Fruit fly (Drosophila melanogaster): ENCODE data around the gene sll.

Gene sll

dm6 chr3R:17588805-17589204 lies 17.1 kb upstream of the sll start:
- TF ChIP-seq fd96Ca (GFP tag; IDR thresholded peaks at IDR 0.05) (no peak), Pif1A (GFP tag; optimal IDR thresholded peaks at IDR 0.05) (no peak), CG15710 (tag; optimal IDR thresholded peaks at IDR 0.05) (no peak)

DNA sequence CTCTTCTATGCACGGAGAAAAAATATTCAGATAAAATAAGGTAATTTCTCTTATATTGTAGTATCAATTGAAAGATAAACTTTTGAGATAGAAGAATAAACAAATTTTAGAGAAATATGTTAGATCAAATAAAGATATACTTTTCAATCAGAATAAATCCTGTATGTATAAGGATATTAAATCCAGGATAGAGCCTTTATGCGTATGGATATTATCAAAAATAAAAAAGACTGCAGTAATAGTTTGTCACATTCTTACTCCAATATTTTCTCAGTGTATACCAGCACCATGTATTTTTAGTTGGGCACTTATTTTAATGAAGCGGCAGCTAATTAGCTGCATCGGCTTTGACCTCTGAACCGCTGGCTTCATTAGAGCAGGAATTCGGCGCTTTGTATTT lies 14.1 kb upstream of the sll start:
- TF ChIP-seq CG8301 (tag; optimal IDR thresholded peaks at IDR 0.05) (no peak), Snoo (tag; optimal IDR thresholded peaks at IDR 0.05) (no peak), D1 (tag; optimal IDR thresholded peaks at IDR 0.05) (no peak), Pif1B (GFP tag; optimal IDR thresholded peaks at IDR 0.05) (no peak), EcR (GFP tag; optimal IDR thresholded peaks at IDR 0.05) (no peak), CG9948 (tag; optimal IDR thresholded peaks at IDR 0.05) (no peak), CG10348 (GFP tag; IDR thresholded peaks at IDR 0.05) (no peak), CG8159 (tag; optimal IDR thresholded peaks at IDR 0.05) (no peak), CG17806 (tag; optimal IDR thresholded peaks at IDR 0.05) (no peak), CG14655 (GFP tag; optimal IDR thresholded peaks at IDR 0.05) (no peak), CG32121 (GFP tag; IDR thresholded peaks at IDR 0.05) (no peak)

DNA sequence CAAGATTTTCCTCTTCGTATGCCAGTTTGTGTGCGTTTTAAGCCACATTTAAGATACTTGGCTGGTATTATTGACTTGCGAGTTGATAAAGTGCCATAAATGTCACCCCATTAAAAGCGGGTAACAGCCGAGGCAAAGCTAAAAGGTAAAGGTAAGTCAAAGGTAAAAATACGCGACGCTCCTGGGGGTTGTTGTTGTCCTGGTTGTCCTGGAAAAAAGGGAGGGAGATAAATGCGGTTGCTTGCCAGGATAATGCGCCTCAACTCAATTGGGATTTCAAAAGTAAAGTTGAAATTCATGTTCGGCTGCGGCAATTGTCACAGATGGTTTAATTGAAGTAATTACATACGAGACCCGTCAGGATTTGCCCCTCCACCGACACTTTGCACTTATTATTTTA lies 12.4 kb upstream of the sll start:
- TF ChIP-seq rn (GFP tag; IDR thresholded peaks at IDR 0.05) (no peak), CG13204 (GFP tag; optimal IDR thresholded peaks at IDR 0.05) (no peak), Snoo (tag; optimal IDR thresholded peaks at IDR 0.05) (no peak), D1 (tag; optimal IDR thresholded peaks at IDR 0.05) (no peak), fd96Ca (GFP tag; IDR thresholded peaks at IDR 0.05) (no peak), CG8159 (tag; optimal IDR thresholded peaks at IDR 0.05) (no peak), Pif1A (GFP tag; optimal IDR thresholded peaks at IDR 0.05) (no peak), Pif1B (GFP tag; optimal IDR thresholded peaks at IDR 0.05) (no peak), CG34367 (tag; optimal IDR thresholded peaks at IDR 0.05) (no peak), CG14655 (GFP tag; optimal IDR thresholded peaks at IDR 0.05) (no peak), CG32121 (GFP tag; IDR thresholded peaks at IDR 0.05) (no peak), CG4496 (GFP tag; IDR thresholded peaks at IDR 0.05) (no peak), gl (tag; optimal IDR thresholded peaks at IDR 0.05) (no peak), CG15710 (tag; optimal IDR thresholded peaks at IDR 0.05) (no peak), CG8301 (tag; optimal IDR thresholded peaks at IDR 0.05) (no peak), CG12605 (GFP tag; IDR thresholded peaks at IDR 0.05) (no peak)

dm6 chr3R:17594086-17594485 lies 11.8 kb upstream of the sll start, which contains the start of gene Sgs5bis:
Sgs5bis (plus strand) TSS chr3R:17594386.
- TF ChIP-seq CG8301 (tag; optimal IDR thresholded peaks at IDR 0.05) (no peak), gl (tag; optimal IDR thresholded peaks at IDR 0.05) (no peak), CG8159 (tag; optimal IDR thresholded peaks at IDR 0.05) (no peak), Ets98B (GFP tag; IDR thresholded peaks at IDR 0.05) (no peak), CG12605 (GFP tag; IDR thresholded peaks at IDR 0.05) (no peak), CG9948 (tag; optimal IDR thresholded peaks at IDR 0.05) (no peak), CG34367 (tag; optimal IDR thresholded peaks at IDR 0.05) (no peak), Pif1A (GFP tag; optimal IDR thresholded peaks at IDR 0.05) (no peak), D1 (tag; optimal IDR thresholded peaks at IDR 0.05) (no peak), rn (GFP tag; IDR thresholded peaks at IDR 0.05) (no peak), EcR (GFP tag; optimal IDR thresholded peaks at IDR 0.05) (no peak), CG13204 (GFP tag; optimal IDR thresholded peaks at IDR 0.05) (no peak), CG4496 (GFP tag; IDR thresholded peaks at IDR 0.05) (no peak), CG14655 (GFP tag; optimal IDR thresholded peaks at IDR 0.05) (no peak), fd96Ca (GFP tag; IDR thresholded peaks at IDR 0.05) (no peak), CG15710 (tag; optimal IDR thresholded peaks at IDR 0.05) (no peak), CG17806 (tag; optimal IDR thresholded peaks at IDR 0.05) (no peak), Snoo (tag; optimal IDR thresholded peaks at IDR 0.05) (no peak)

DNA sequence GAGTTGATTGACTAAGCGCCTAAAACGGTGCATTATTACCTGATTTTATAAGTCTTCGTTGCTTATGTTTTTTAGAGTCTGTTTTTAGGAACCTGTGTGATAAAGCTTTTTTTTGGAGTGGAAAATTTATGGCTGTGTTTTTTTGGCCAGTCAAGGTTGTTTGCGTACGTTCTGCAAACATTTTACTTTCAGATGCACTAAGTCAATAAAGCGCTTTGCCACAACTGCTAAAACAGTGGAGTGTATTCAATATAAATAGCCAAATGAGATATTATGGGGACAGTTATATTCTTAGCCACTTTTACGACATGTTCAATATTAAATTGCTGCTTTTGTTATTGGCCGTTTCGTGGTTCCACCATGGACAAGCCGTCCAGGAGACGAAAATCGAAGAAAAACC lies 10.8 kb upstream of the sll start, which contains the start of gene Sgs5:
Sgs5 (plus strand) TSS at position 279 of the 400 bp plus-strand sequence.
- no peak for TF ChIP-seq D1 (tag; optimal IDR thresholded peaks at IDR 0.05)
- TF ChIP-seq gl (tag; optimal IDR thresholded peaks at IDR 0.05) = no peak
- TF ChIP-seq CG14655 (GFP tag; optimal IDR thresholded peaks at IDR 0.05) = no peak
- no peak for TF ChIP-seq CG8301 (tag; optimal IDR thresholded peaks at IDR 0.05)
- no peak for TF ChIP-seq CG13204 (GFP tag; optimal IDR thresholded peaks at IDR 0.05)
- TF ChIP-seq CG32121 (GFP tag; IDR thresholded peaks at IDR 0.05) = no peak
- TF ChIP-seq rn (GFP tag; IDR thresholded peaks at IDR 0.05) = no peak
- TF ChIP-seq CG34367 (tag; optimal IDR thresholded peaks at IDR 0.05) = no peak
- no peak for TF ChIP-seq Pif1B (GFP tag; optimal IDR thresholded peaks at IDR 0.05)
- TF ChIP-seq CG17806 (tag; optimal IDR thresholded peaks at IDR 0.05) = no peak
- no peak for TF ChIP-seq CG12605 (GFP tag; IDR thresholded peaks at IDR 0.05)
- no peak for TF ChIP-seq Snoo (tag; optimal IDR thresholded peaks at IDR 0.05)

- TF ChIP-seq CG34367 (tag; optimal IDR thresholded peaks at IDR 0.05) (no peak), fd96Ca (GFP tag; IDR thresholded peaks at IDR 0.05) (no peak), CG8159 (tag; optimal IDR thresholded peaks at IDR 0.05) (no peak), Snoo (tag; optimal IDR thresholded peaks at IDR 0.05) (no peak), CG10348 (GFP tag; IDR thresholded peaks at IDR 0.05) (no peak)
Observed at dm6 chr3R:17596236-17596635, 9.7 kb upstream of the sll start, which contains the start of gene CG7606. CG7606 (plus strand) TSS chr3R:17596536.

dm6 chr3R:17599695-17600094 lies 6.2 kb upstream of the sll start:
- TF ChIP-seq CG15710 (tag; optimal IDR thresholded peaks at IDR 0.05) (no peak), CG8301 (tag; optimal IDR thresholded peaks at IDR 0.05) (no peak), CG32121 (GFP tag; IDR thresholded peaks at IDR 0.05) (no peak), EcR (GFP tag; optimal IDR thresholded peaks at IDR 0.05) (no peak), CG9948 (tag; optimal IDR thresholded peaks at IDR 0.05) (no peak), CG8159 (tag; optimal IDR thresholded peaks at IDR 0.05) (no peak), D1 (tag; optimal IDR thresholded peaks at IDR 0.05) (no peak), Pif1A (GFP tag; optimal IDR thresholded peaks at IDR 0.05) (no peak), Pif1B (GFP tag; optimal IDR thresholded peaks at IDR 0.05) (no peak), fd96Ca (GFP tag; IDR thresholded peaks at IDR 0.05) (no peak)

Measured in whole organism, pupa.